Fruit fly (Drosophila melanogaster): ENCODE measurements around the gene CG4615.

DNA sequence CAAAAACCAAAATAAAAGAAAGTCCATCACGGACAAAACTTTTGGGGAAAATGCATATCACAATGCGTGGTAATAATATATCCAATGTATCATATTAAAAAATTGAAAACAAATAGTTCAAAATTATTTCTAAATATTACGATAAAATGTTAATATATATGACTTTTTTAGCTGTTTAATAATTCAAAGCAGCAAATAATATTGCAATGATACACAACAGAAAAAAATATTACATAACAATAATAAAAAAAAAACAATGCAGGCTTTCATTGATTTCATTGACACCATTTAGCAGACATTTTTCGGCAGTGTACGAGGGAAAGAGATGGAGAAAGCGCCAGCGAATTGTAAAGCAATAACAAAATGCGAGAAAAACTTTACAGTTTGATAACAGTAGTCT, 7.2 kb downstream of the CG4615 start:
- no peak for TF ChIP-seq psq (optimal IDR thresholded peaks at IDR 0.05)
- no peak for TF ChIP-seq pan (optimal IDR thresholded peaks at IDR 0.05)
- no peak for TF ChIP-seq usp (GFP tag; optimal IDR thresholded peaks at IDR 0.05)
- TF ChIP-seq EcR (GFP tag; optimal IDR thresholded peaks at IDR 0.05), result no peak
- no peak for TF ChIP-seq CG8478 (optimal IDR thresholded peaks at IDR 0.05)
